Fruit fly (Drosophila melanogaster): ENCODE results near the gene CG17782.
A peak's percentile ranks its signal among the peaks of the same experiment; 100 is the strongest.

CG17782 gene

dm6 chr3R:24376565-24376964 is 4.0 kb upstream of the CG17782 start, which contains the start of gene CG33342:
CG33342 (plus strand) TSS chr3R:24376865.
- TF ChIP-seq CG14050 (GFP tag; IDR thresholded peaks at IDR 0.05) (no peak), Ets65A (GFP tag) (peak; percentile 10), lab (GFP tag; optimal IDR thresholded peaks at IDR 0.05) (no peak), Xbp1 (GFP tag; optimal IDR thresholded peaks at IDR 0.05) (no peak), Awh (GFP tag; IDR thresholded peaks at IDR 0.05) (no peak), peb (GFP tag; IDR thresholded peaks at IDR 0.05) (no peak), D (optimal IDR thresholded peaks at IDR 0.05) (no peak), D (GFP tag; optimal IDR thresholded peaks at IDR 0.05) (no peak), BtbVII (GFP tag; optimal IDR thresholded peaks at IDR 0.05) (no peak), CG2120 (GFP tag; optimal IDR thresholded peaks at IDR 0.05) (no peak)

- TF ChIP-seq gsb-n (tag; optimal IDR thresholded peaks at IDR 0.05): no peak
- TF ChIP-seq dm (GFP tag; optimal IDR thresholded peaks at IDR 0.05): no peak
- no peak for TF ChIP-seq CG4820 (GFP tag; optimal IDR thresholded peaks at IDR 0.05)
- no peak for TF ChIP-seq CG4282 (GFP tag; optimal IDR thresholded peaks at IDR 0.05)
- TF ChIP-seq nmo (GFP tag; optimal IDR thresholded peaks at IDR 0.05): no peak
- TF ChIP-seq pum (GFP tag; optimal IDR thresholded peaks at IDR 0.05): no peak
- no peak for TF ChIP-seq ci (GFP tag; IDR thresholded peaks at IDR 0.05)
- no peak for TF ChIP-seq seq (GFP tag; IDR thresholded peaks at IDR 0.05)
Measured at dm6 chr3R:24375561-24375960, 3.0 kb upstream of the CG17782 start, which contains the start of gene CG17781. CG17781 (minus strand) TSS chr3R:24375661.

DNA sequence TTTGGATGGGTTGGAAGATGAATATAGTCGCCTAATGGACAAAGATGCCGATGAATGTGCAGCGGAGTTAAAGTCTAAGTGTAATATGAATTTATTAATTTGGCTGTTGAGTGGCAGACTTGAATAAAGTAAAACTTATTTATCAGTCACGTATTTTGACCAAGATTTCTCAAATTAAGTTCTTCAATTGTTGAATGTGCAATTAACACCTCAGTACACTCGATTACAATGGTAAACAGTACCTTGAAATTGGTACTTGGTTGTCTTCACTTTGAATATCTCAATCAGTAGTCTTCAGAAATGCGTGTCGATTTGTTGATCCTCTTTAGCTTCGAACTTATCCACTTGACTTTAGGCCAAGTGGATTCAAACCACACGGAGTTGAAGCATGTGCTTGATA is 3.3 kb downstream of the CG17782 start, which contains the start of gene CG13614:
Gene CG13614 (plus strand): TSS at position 301 of the 400 bp plus-strand sequence.
- TF ChIP-seq CG6791 (GFP tag; IDR thresholded peaks at IDR 0.05; ENCODE audit: partially characterized antibody): no peak
- TF ChIP-seq Nf-YA (GFP tag; IDR thresholded peaks at IDR 0.05): no peak
- TF ChIP-seq dpn (GFP tag; optimal IDR thresholded peaks at IDR 0.05): no peak
- TF ChIP-seq CoRest (tag; optimal IDR thresholded peaks at IDR 0.05): no peak
- no peak for TF ChIP-seq salm (tag; optimal IDR thresholded peaks at IDR 0.05)
- no peak for TF ChIP-seq pros (GFP tag; optimal IDR thresholded peaks at IDR 0.05)
- TF ChIP-seq CG4424 (GFP tag; optimal IDR thresholded peaks at IDR 0.05): no peak
- no peak for TF ChIP-seq CG1529 (GFP tag; optimal IDR thresholded peaks at IDR 0.05)
- no peak for TF ChIP-seq CG17802 (tag; optimal IDR thresholded peaks at IDR 0.05)
- TF ChIP-seq so (GFP tag; IDR thresholded peaks at IDR 0.05): no peak
- no peak for TF ChIP-seq sima (GFP tag; optimal IDR thresholded peaks at IDR 0.05)
- TF ChIP-seq CG15514 (GFP tag; optimal IDR thresholded peaks at IDR 0.05): no peak
- no peak for TF ChIP-seq hkb (optimal IDR thresholded peaks at IDR 0.05)
- TF ChIP-seq hkb (GFP tag; IDR thresholded peaks at IDR 0.05): no peak
- no peak for TF ChIP-seq Sox100B (GFP tag; optimal IDR thresholded peaks at IDR 0.05)
- no peak for TF ChIP-seq CG15696 (tag; optimal IDR thresholded peaks at IDR 0.05)
- TF ChIP-seq CG13424 (tag; optimal IDR thresholded peaks at IDR 0.05): no peak
- TF ChIP-seq sug (tag; optimal IDR thresholded peaks at IDR 0.05): no peak
- TF ChIP-seq schlank (tag; optimal IDR thresholded peaks at IDR 0.05): no peak
- no peak for TF ChIP-seq Deaf1 (tag; optimal IDR thresholded peaks at IDR 0.05)
- TF ChIP-seq CG6813 (GFP tag; optimal IDR thresholded peaks at IDR 0.05): no peak

All from whole organism, embryonic.